Worm (Caenorhabditis elegans) whole organism, young adult: ENCODE measurements around the gene daao-1.

ENCODE experiments used
- B0336.3 ChIP-seq: fragments of 200-800 bp; sonication (Bioruptor generic); IDR thresholded peaks from 2 replicates; pipeline ENCODE4 v1.3.6; 2022; ENCODE audit warnings: missing genetic modification characterization, missing compliant biosample characterization
- F10E7.11 ChIP-seq: sonication (generic microtip); optimal IDR thresholded peaks from 2 replicates; lab custom pipeline; 2017; ENCODE audit warnings: mild to moderate bottlenecking, missing genetic modification characterization, moderate library complexity, missing compliant biosample characterization
- F49E8.2 ChIP-seq: sonication (generic microtip); optimal IDR thresholded peaks from 3 replicates; lab custom pipeline; 2017; ENCODE audit warnings: missing genetic modification characterization, mild to moderate bottlenecking, missing compliant biosample characterization, antibody characterized with exemption, moderate library complexity; ENCODE audit not compliant: insufficient read depth
- F52B5.7 ChIP-seq: sonication (generic microtip); optimal IDR thresholded peaks from 2 replicates; lab custom pipeline; 2016; ENCODE audit warnings: mild to moderate bottlenecking, missing genetic modification characterization, missing compliant biosample characterization
- K11D2.4 ChIP-seq: fragments of 200-800 bp; sonication (Bioruptor generic); IDR thresholded peaks from 2 replicates; pipeline ENCODE4 v1.3.6; 2022; ENCODE audit warnings: missing genetic modification reagents, missing genetic modification characterization, missing compliant biosample characterization
- K12H6.12 ChIP-seq: fragments of 200-800 bp; sonication (Bioruptor generic); optimal IDR thresholded peaks from 2 replicates; lab custom pipeline; 2018; ENCODE audit warnings: mild to moderate bottlenecking, missing genetic modification characterization, missing compliant biosample characterization
- T26A5.8 ChIP-seq: sonication (generic microtip); optimal IDR thresholded peaks from 2 replicates; lab custom pipeline; 2016; ENCODE audit warnings: missing genetic modification characterization, missing compliant biosample characterization
- Y53F4B.3 ChIP-seq: fragments of 200-800 bp; sonication (Bioruptor generic); IDR thresholded peaks from 2 replicates; pipeline ENCODE4 v1.3.6; 2022; ENCODE audit warnings: missing genetic modification reagents, missing genetic modification characterization, missing compliant biosample characterization
- Y53G8AR.9 ChIP-seq: fragments of 200-800 bp; sonication (Bioruptor generic); conservative IDR thresholded peaks from 2 replicates; pipeline ENCODE4 v1.3.6; 2022; ENCODE audit warnings: missing genetic modification reagents, missing genetic modification characterization, missing compliant biosample characterization
- Y95B8A.8 ChIP-seq: fragments of 200-800 bp; sonication (Bioruptor generic); IDR thresholded peaks from 2 replicates; pipeline ENCODE4 v1.3.6; 2022; ENCODE audit warnings: missing genetic modification reagents, missing genetic modification characterization, missing compliant biosample characterization
- ZK185.1 ChIP-seq: sonication (generic microtip); optimal IDR thresholded peaks from 2 replicates; lab custom pipeline; 2016; ENCODE audit warnings: mild to moderate bottlenecking, missing genetic modification characterization, missing compliant biosample characterization; ENCODE audit not compliant: poor library complexity, severe bottlenecking
- ama-1 ChIP-seq, 3 experiments: fragments of 150-350 bp in 1 of 3; sonication (generic microtip) in 2 of 3; optimal IDR thresholded peaks; 2 replicates each; lab custom pipeline; 2014 to 2018; ENCODE audit warnings: missing biosample characterization in 2 of 3, missing genetic modification characterization in 2 of 3, missing genetic modification reagents in 2 of 3
- attf-3 ChIP-seq: fragments of 200-800 bp; sonication (Bioruptor generic); conservative IDR thresholded peaks from 2 replicates; pipeline ENCODE4 v1.3.6; 2022; ENCODE audit warnings: missing genetic modification reagents, missing genetic modification characterization, missing compliant biosample characterization
- attf-5 ChIP-seq: fragments of 200-800 bp; sonication (Bioruptor generic); optimal IDR thresholded peaks from 2 replicates; lab custom pipeline; 2018; ENCODE audit warnings: mild to moderate bottlenecking, missing genetic modification characterization, missing compliant biosample characterization
- bed-1 ChIP-seq: fragments of 200-800 bp; sonication (Bioruptor generic); IDR thresholded peaks from 2 replicates; pipeline ENCODE4 v1.3.6; 2022; ENCODE audit warnings: missing genetic modification reagents, missing genetic modification characterization, missing compliant biosample characterization
- ceh-58 ChIP-seq: fragments of 200-800 bp; sonication (Bioruptor generic); IDR thresholded peaks from 2 replicates; pipeline ENCODE4 v1.3.6; 2022; ENCODE audit warnings: missing genetic modification characterization, missing compliant biosample characterization
- ceh-91 ChIP-seq: fragments of 200-800 bp; sonication (Bioruptor generic); IDR thresholded peaks from 2 replicates; pipeline ENCODE4 v1.3.6; 2022; ENCODE audit warnings: missing genetic modification reagents, missing genetic modification characterization, missing compliant biosample characterization
- dpl-1 ChIP-seq: fragments of 150-350 bp; optimal IDR thresholded peaks from 2 replicates; lab custom pipeline; 2014; ENCODE audit warnings: missing biosample characterization, missing genetic modification reagents, missing genetic modification characterization
- efl-1 ChIP-seq: fragments of 150-350 bp; optimal IDR thresholded peaks from 2 replicates; lab custom pipeline; 2014; ENCODE audit warnings: missing biosample characterization, missing genetic modification reagents, missing genetic modification characterization
- egrh-3 ChIP-seq: fragments of 200-800 bp; sonication (Bioruptor generic); IDR thresholded peaks from 2 replicates; pipeline ENCODE4 v1.3.6; 2022; ENCODE audit warnings: missing genetic modification reagents, missing genetic modification characterization, missing compliant biosample characterization
- ekl-4 ChIP-seq: fragments of 200-800 bp; sonication (Bioruptor generic); IDR thresholded peaks from 2 replicates; pipeline ENCODE4 v1.3.6; 2022; ENCODE audit warnings: missing genetic modification reagents, missing genetic modification characterization, missing compliant biosample characterization
- hmg-1.2 ChIP-seq: fragments of 200-800 bp; sonication (Bioruptor generic); IDR thresholded peaks from 2 replicates; pipeline ENCODE4 v1.3.6; 2022; ENCODE audit warnings: missing genetic modification reagents, missing genetic modification characterization, missing compliant biosample characterization
- lin-26 ChIP-seq: fragments of 200-800 bp; sonication (Bioruptor generic); IDR thresholded peaks from 2 replicates; pipeline ENCODE4 v1.3.6; 2022; ENCODE audit warnings: missing genetic modification reagents, missing genetic modification characterization, missing compliant biosample characterization
- lin-54 ChIP-seq: fragments of 200-800 bp; sonication (Bioruptor generic); optimal IDR thresholded peaks from 2 replicates; lab custom pipeline; 2018; ENCODE audit warnings: mild to moderate bottlenecking, missing genetic modification characterization, missing compliant biosample characterization
- lsl-1 ChIP-seq: fragments of 200-800 bp; sonication (Bioruptor generic); optimal IDR thresholded peaks from 2 replicates; lab custom pipeline; 2018; ENCODE audit warnings: mild to moderate bottlenecking, missing genetic modification characterization, moderate library complexity, missing compliant biosample characterization
- madf-3 ChIP-seq: fragments of 200-800 bp; sonication (Bioruptor generic); IDR thresholded peaks from 2 replicates; pipeline ENCODE4 v1.3.6; 2022; ENCODE audit warnings: missing genetic modification reagents, missing genetic modification characterization, missing compliant biosample characterization
- madf-6 ChIP-seq: fragments of 200-800 bp; sonication (Bioruptor generic); IDR thresholded peaks from 2 replicates; pipeline ENCODE4 v1.3.6; 2022; ENCODE audit warnings: missing genetic modification reagents, missing genetic modification characterization, missing compliant biosample characterization
- madf-8 ChIP-seq: fragments of 200-800 bp; sonication (Bioruptor generic); conservative IDR thresholded peaks from 2 replicates; pipeline ENCODE4 v1.3.6; 2022; ENCODE audit warnings: missing genetic modification reagents, missing genetic modification characterization, missing compliant biosample characterization
- mel-28 ChIP-seq: sonication (generic microtip); optimal IDR thresholded peaks from 2 replicates; lab custom pipeline; 2016; ENCODE audit warnings: borderline replicate concordance, mild to moderate bottlenecking, missing genetic modification characterization, missing compliant biosample characterization
- nhr-120 ChIP-seq: fragments of 200-800 bp; sonication (Bioruptor generic); IDR thresholded peaks from 2 replicates; pipeline ENCODE4 v1.3.6; 2022; ENCODE audit warnings: missing genetic modification characterization, missing compliant biosample characterization
- nhr-80 ChIP-seq: sonication (generic microtip); optimal IDR thresholded peaks from 2 replicates; lab custom pipeline; 2016; ENCODE audit warnings: missing genetic modification characterization, missing compliant biosample characterization
- nhr-90 ChIP-seq: sonication (generic microtip); optimal IDR thresholded peaks from 2 replicates; lab custom pipeline; 2016; ENCODE audit warnings: missing genotype, mild to moderate bottlenecking, missing genetic modification characterization, missing compliant biosample characterization
- pbrm-1 ChIP-seq: fragments of 200-800 bp; sonication (Bioruptor generic); IDR thresholded peaks from 2 replicates; pipeline ENCODE4 v1.3.6; 2022; ENCODE audit warnings: missing genetic modification reagents, missing genetic modification characterization, missing compliant biosample characterization
- repo-1 ChIP-seq: sonication (generic microtip); optimal IDR thresholded peaks from 2 replicates; lab custom pipeline; 2017; ENCODE audit warnings: mild to moderate bottlenecking, missing genetic modification characterization, missing compliant biosample characterization
- sdz-38 ChIP-seq: sonication (generic microtip); optimal IDR thresholded peaks from 2 replicates; lab custom pipeline; 2016; ENCODE audit warnings: missing genotype, missing genetic modification characterization, missing compliant biosample characterization
- snpc-1.3 ChIP-seq: sonication (generic microtip); optimal IDR thresholded peaks from 2 replicates; lab custom pipeline; 2017; ENCODE audit warnings: missing genetic modification characterization, mild to moderate bottlenecking, missing compliant biosample characterization, antibody characterized with exemption, moderate library complexity, missing genotype, missing genetic modification reagents; ENCODE audit not compliant: insufficient read depth
- snpc-3.4 ChIP-seq: sonication (generic microtip); optimal IDR thresholded peaks from 2 replicates; lab custom pipeline; 2017; ENCODE audit warnings: missing genetic modification characterization, mild to moderate bottlenecking, missing compliant biosample characterization, antibody characterized with exemption, moderate library complexity, missing genotype, missing genetic modification reagents
- tbp1 ChIP-seq: fragments of 200-800 bp; sonication (Bioruptor generic); optimal IDR thresholded peaks from 2 replicates; lab custom pipeline; 2018; ENCODE audit warnings: mild to moderate bottlenecking, missing genetic modification characterization, missing compliant biosample characterization
- tlf-1 ChIP-seq: fragments of 200-800 bp; sonication (Bioruptor generic); optimal IDR thresholded peaks from 2 replicates; lab custom pipeline; 2018; ENCODE audit warnings: mild to moderate bottlenecking, missing genetic modification characterization, missing compliant biosample characterization
- zim-3 ChIP-seq: sonication (generic microtip); optimal IDR thresholded peaks from 2 replicates; lab custom pipeline; 2017; ENCODE audit warnings: mild to moderate bottlenecking, missing genetic modification characterization, moderate library complexity, missing compliant biosample characterization
- ztf-18 ChIP-seq: sonication (generic microtip); optimal IDR thresholded peaks from 2 replicates; lab custom pipeline; 2016; ENCODE audit warnings: missing genotype, mild to moderate bottlenecking, missing genetic modification characterization, missing compliant biosample characterization
- ztf-22 ChIP-seq: fragments of 200-800 bp; sonication (Bioruptor generic); optimal IDR thresholded peaks from 2 replicates; lab custom pipeline; 2018; ENCODE audit warnings: mild to moderate bottlenecking, missing genetic modification characterization, moderate library complexity, missing compliant biosample characterization
- ztf-25 ChIP-seq: fragments of 200-800 bp; sonication (Bioruptor generic); IDR thresholded peaks from 2 replicates; pipeline ENCODE4 v1.3.6; 2022; ENCODE audit warnings: missing genetic modification reagents, missing genetic modification characterization, missing compliant biosample characterization
- ztf-26 ChIP-seq: sonication (generic microtip); optimal IDR thresholded peaks from 2 replicates; lab custom pipeline; 2017; ENCODE audit warnings: missing genetic modification characterization, missing compliant biosample characterization
- ztf-3 ChIP-seq: fragments of 200-800 bp; sonication (Bioruptor generic); optimal IDR thresholded peaks from 2 replicates; lab custom pipeline; 2018; ENCODE audit warnings: mild to moderate bottlenecking, missing genetic modification characterization, missing compliant biosample characterization
- ztf-6 ChIP-seq: fragments of 200-800 bp; sonication (Bioruptor generic); IDR thresholded peaks from 2 replicates; pipeline ENCODE4 v1.3.6; 2022; ENCODE audit warnings: missing genetic modification reagents, missing genetic modification characterization, missing compliant biosample characterization

daao-1 gene

DNA sequence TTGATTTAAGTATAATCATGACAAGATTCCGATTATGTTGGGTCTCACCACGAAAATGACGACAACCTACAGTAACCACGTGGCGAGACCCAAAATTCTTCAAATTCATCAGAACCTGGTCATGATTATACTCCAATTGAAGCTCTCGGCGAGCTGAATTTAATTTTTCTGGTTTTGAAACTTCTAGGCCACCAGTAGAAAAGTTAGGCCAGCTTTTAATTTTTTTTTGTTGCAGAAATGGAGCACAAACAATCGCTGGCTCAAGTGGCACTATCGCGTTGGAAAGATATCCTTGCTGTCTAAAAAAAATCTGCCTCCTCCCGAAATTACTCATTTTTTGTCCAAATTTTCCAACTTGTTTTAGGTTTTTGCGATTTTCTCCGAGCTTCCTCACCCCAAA, 7.4 kb upstream of the daao-1 start:
- no peak for TF ChIP-seq nhr-120
- TF ChIP-seq ztf-26 (tag; lab: Kevin White, UChicago), result no peak
- TF ChIP-seq Y95B8A.8 (GFP tag; lab: Robert Waterston, UW), result no peak
- TF ChIP-seq Y53G8AR.9, result no peak
- no peak for TF ChIP-seq ztf-6
- no peak for TF ChIP-seq ztf-3
- TF ChIP-seq, all 124 proteins: peak for 0

DNA sequence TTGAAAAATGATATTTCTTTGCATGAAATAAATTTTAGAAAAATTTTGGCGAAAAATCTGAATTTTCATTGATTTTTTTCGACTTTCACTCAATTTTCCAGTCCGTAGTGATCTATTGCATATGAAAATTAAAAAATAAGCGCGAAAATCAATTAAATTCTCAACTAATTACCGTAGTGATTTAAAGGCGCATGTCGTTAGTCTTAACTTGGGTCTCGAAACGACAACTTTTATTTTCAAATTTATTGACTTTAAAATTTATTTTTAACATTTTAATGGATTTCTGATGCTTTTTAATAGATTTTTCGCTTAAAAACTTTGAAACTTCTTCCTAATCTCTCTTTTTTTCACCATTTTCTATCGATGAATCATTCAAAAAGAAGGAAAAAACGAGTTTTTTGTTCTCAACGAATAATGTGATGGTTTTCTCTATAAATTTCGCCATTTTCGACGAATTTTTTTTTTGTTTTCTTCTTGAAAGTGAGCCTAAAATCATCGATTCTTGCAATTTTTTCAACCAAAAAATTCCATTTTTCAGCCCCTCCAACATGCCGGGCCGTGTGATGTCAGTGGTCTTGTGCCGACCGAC, 6.4 kb upstream of the daao-1 start, which contains the start of gene vamp-7:
Gene vamp-7 (plus strand): TSS at position 539 of the 589 bp plus-strand sequence.
- no peak for TF ChIP-seq F52B5.7
- no peak for TF ChIP-seq sdz-38
- peak; percentile 56; the same call in 1 of the 2 replicates for TF ChIP-seq madf-3 (GFP tag; lab: Robert Waterston, UW)
- TF ChIP-seq snpc-1.3 (tag; lab: Kevin White, UChicago), result peak; percentile 51
- peak; percentile 53; the same call in 1 of the 2 replicates for TF ChIP-seq ceh-91 (GFP tag; lab: Robert Waterston, UW)
- peak; percentile 45 for TF ChIP-seq repo-1 (tag; lab: Kevin White, UChicago)
- TF ChIP-seq ztf-6, result no peak
- no peak for TF ChIP-seq Y53F4B.3 (GFP tag; lab: Robert Waterston, UW)
- no peak for TF ChIP-seq nhr-90 (tag; lab: Kevin White, UChicago)
- no peak for TF ChIP-seq ztf-22
- peak; percentile 94 for TF ChIP-seq madf-6
- TF ChIP-seq pbrm-1, result peak; percentile 44; the same call in 1 of the 2 replicates
- no peak for TF ChIP-seq ekl-4 (GFP tag; lab: Robert Waterston, UW)
- peak; percentile 55 for TF ChIP-seq dpl-1
- no peak for TF ChIP-seq ztf-26 (tag; lab: Kevin White, UChicago)
- TF ChIP-seq ZK185.1 (tag; lab: Kevin White, UChicago), result no peak
- peak; percentile 19 for TF ChIP-seq tbp1 (GFP tag; lab: Kevin White, UChicago)
- TF ChIP-seq F49E8.2 (tag; lab: Kevin White, UChicago), result peak; percentile 55
- no peak for TF ChIP-seq zim-3 (tag; lab: Kevin White, UChicago)
- TF ChIP-seq ztf-18 (tag; lab: Kevin White, UChicago), result no peak
- TF ChIP-seq ama-1 (optimal IDR thresholded peaks at IDR 0.05; lab: Kevin White, UChicago), result no peak
- no peak for TF ChIP-seq ama-1 (GFP tag; optimal IDR thresholded peaks at IDR 0.05; lab: Kevin White, UChicago)
- TF ChIP-seq K12H6.12, result no peak
- peak; percentile 55 for TF ChIP-seq tlf-1
- TF ChIP-seq madf-8 (GFP tag; lab: Robert Waterston, UW), result peak; percentile 77
- TF ChIP-seq attf-5 (GFP tag; lab: Kevin White, UChicago), result no peak
- TF ChIP-seq K11D2.4 (GFP tag; lab: Robert Waterston, UW), result no peak
- TF ChIP-seq hmg-1.2 (GFP tag; lab: Robert Waterston, UW), result peak; percentile 24; the same call in 1 of the 2 replicates
- TF ChIP-seq lin-54 (GFP tag; lab: Kevin White, UChicago), result peak; percentile 72
- TF ChIP-seq attf-3, result peak; percentile 55; the same call in 1 of the 2 replicates
- TF ChIP-seq bed-1, result 0 out of 2 replicates have a peak, but pooled peaks have one; percentile 71
- peak; percentile 78 for TF ChIP-seq efl-1
- peak; percentile 37 for TF ChIP-seq mel-28
- peak; percentile 59 for TF ChIP-seq snpc-3.4 (tag; lab: Kevin White, UChicago)
- TF ChIP-seq lsl-1 (GFP tag; lab: Kevin White, UChicago), result peak; percentile 89
- no peak for TF ChIP-seq egrh-3 (GFP tag; lab: Robert Waterston, UW)
- peak; percentile 49 for TF ChIP-seq F10E7.11 (tag; lab: Kevin White, UChicago)
- TF ChIP-seq ztf-25 (GFP tag; lab: Robert Waterston, UW), result 0 out of 2 replicates have a peak, but pooled peaks have one; percentile 29
- TF ChIP-seq ceh-58 (GFP tag; lab: Robert Waterston, UW), result no peak
- TF ChIP-seq lin-26, result 0 out of 2 replicates have a peak, but pooled peaks have one; percentile 14
- TF ChIP-seq B0336.3 (GFP tag; lab: Robert Waterston, UW), result 0 out of 2 replicates have a peak, but pooled peaks have one; percentile 15
- no peak for TF ChIP-seq T26A5.8
- no peak for TF ChIP-seq nhr-80 (tag; lab: Kevin White, UChicago)
